Worm (Caenorhabditis elegans): ENCODE measurements around the gene nep-15.
A peak's percentile ranks its signal among the peaks of the same experiment; 100 is the strongest.
"Not testable (repeated sequence)": the region's sequence is repeated elsewhere in the genome, so short reads cannot be mapped to it uniquely, and the experiment has no call there.

Gene nep-15

DNA sequence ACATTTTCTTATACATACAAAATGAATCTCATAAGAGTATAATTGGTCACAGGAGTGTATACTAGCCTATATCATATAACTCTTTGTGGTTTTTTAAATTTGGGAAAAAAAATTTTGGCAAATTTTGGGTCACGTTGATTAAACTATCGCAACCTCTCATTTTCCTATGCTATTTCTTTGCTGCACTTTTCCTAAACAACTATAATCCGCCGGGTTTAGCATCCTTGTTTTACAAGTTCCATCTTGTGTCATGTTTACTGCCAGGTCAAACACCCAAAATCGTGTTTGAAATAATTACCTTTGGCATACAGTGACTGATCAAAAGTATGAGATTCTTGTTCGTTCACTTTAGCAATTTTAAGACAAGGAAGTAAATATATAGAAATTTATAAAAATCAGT, 36.3 kb downstream of the nep-15 start, which contains the start of gene sulp-3:
Gene sulp-3 (minus strand): TSS at position 101 of the 400 bp plus-strand sequence.
- TF ChIP-seq unc-86 (tag; optimal IDR thresholded peaks at IDR 0.05) (no peak), lir-3 (tag; optimal IDR thresholded peaks at IDR 0.05; ENCODE audit: poor library complexity) (no peak), C04F5.9 (tag; optimal IDR thresholded peaks at IDR 0.05) (no peak)

DNA sequence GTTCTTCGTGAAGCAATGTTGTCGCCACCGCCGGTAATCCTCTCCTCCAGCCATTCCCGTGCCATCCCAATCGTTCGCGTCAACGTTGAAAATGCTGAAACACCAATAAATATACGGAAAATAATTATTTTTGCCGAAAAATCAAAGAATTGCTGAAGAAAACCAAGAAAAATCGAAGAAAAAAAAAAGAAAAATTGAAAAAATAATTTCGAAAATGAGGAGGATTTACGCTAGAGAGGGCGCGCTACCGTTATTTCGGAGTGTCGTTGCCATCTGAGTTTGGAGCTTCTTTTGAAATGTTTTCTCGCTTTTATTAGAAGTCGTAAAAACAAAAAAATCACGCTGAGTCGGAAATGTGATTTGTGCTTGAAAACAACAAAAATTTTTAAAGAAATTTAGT, 38.7 kb downstream of the nep-15 start, which contains the start of gene F08F1.9:
Gene F08F1.9 (minus strand): TSS at position 101 of the 400 bp plus-strand sequence.
- not testable (repeated sequence) for TF ChIP-seq skn-1, unc-30, lin-15B (tag; optimal IDR thresholded peaks at IDR 0.05)

DNA sequence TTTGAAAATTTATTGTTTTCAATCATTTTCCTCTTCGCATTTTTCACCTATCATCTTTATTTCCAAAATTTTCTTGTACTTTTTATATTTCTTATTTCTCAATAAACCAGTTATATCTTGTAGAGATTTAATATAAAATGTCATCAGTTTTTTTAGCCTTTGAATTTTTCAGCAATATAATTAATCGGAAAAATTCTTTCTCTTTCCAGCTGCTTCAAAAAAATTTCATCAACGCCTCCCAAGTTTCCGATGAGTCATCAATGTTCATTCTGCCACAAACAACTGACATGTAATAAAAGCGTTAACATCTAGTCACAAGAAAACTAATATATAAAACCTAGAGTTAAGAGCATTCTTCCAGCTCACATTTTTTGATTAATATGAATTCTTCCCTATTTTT, 41.1 kb downstream of the nep-15 start, which contains the start of gene F08F1.4:
Gene F08F1.4 (plus strand): TSS at position 301 of the 400 bp plus-strand sequence.
- no peak for TF ChIP-seq unc-86 (tag; optimal IDR thresholded peaks at IDR 0.05)
- TF ChIP-seq snu-23 (GFP tag; optimal IDR thresholded peaks at IDR 0.05): no peak
- TF ChIP-seq fkh-4 (tag; optimal IDR thresholded peaks at IDR 0.05; ENCODE audit: borderline replicate concordance): no peak
- no peak for TF ChIP-seq nhr-90 (tag; optimal IDR thresholded peaks at IDR 0.05; ENCODE audit: poor library complexity)
- TF ChIP-seq jun-1 (tag; optimal IDR thresholded peaks at IDR 0.05): no peak
- no peak for TF ChIP-seq lin-35 (GFP tag; optimal IDR thresholded peaks at IDR 0.05)
- no peak for TF ChIP-seq elt-3 (tag; optimal IDR thresholded peaks at IDR 0.05)
- no peak for TF ChIP-seq zag-1 (tag; optimal IDR thresholded peaks at IDR 0.05)
- no peak for TF ChIP-seq ceh-63 (GFP tag; optimal IDR thresholded peaks at IDR 0.05)
- no peak for TF ChIP-seq nhr-11 (tag; optimal IDR thresholded peaks at IDR 0.05)
- TF ChIP-seq tlp-1 (tag; optimal IDR thresholded peaks at IDR 0.05): no peak
- TF ChIP-seq egl-27 (tag; optimal IDR thresholded peaks at IDR 0.05): no peak
- no peak for TF ChIP-seq unc-30 (tag; optimal IDR thresholded peaks at IDR 0.05)
- no peak for TF ChIP-seq ama-1 (optimal IDR thresholded peaks at IDR 0.05)

DNA sequence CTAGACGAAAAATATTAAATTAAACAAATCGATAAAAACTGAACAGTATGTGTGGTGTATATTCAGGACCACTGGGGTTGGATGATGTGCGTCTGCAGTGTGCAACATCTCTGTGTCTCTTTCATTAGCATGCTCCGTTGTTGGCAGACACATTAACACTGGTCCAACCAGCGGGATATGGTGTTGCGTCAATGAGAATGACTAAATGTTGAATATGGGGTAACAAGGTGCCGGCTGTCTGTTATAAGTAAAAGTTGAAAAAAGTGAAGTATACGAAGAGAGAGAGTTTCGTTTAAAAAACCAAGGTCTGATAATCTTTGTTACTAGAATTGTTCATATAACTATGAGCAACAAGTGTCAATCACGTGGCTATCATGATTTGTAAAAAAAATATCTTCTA, 44.8 kb downstream of the nep-15 start, which contains the start of gene ced-8:
Gene ced-8 (minus strand): TSS at position 101 of the 400 bp plus-strand sequence.
- TF ChIP-seq ama-1 (optimal IDR thresholded peaks at IDR 0.05): no peak
- TF ChIP-seq unc-62 (GFP tag; optimal IDR thresholded peaks at IDR 0.05): no peak
- TF ChIP-seq lin-35 (GFP tag; optimal IDR thresholded peaks at IDR 0.05): no peak
- no peak for TF ChIP-seq xbp-1 (tag; optimal IDR thresholded peaks at IDR 0.05)

DNA sequence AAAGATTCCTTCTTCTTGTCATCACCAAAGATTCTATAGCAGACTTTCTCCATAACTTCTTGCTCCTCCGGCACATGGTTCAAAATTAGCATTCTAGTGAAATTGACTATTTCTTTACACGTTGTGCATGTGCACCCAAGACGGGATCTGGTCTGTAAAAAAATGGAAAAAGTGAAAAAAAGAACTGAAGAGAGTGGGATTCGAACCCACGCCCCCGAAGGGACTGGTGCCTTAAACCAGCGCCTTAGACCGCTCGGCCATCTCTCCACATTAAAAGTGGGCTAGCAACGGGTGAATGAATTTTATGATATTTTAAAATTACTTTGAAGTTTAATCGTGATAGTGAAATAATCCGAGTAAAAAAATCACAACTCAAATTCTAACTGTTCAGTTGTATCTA, 45.7 kb downstream of the nep-15 start:
- TF ChIP-seq efl-1 (optimal IDR thresholded peaks at IDR 0.05) (no peak), efl-1 (GFP tag; optimal IDR thresholded peaks at IDR 0.05 in 1 of 2) (peak in 1 of 2 experiments; percentile 17), mab-9 (GFP tag; IDR thresholded peaks at IDR 0.05) (no peak), lin-35 (GFP tag; optimal IDR thresholded peaks at IDR 0.05) (peak in 1 of 2 experiments; percentile 7), vab-15 (tag; optimal IDR thresholded peaks at IDR 0.05) (no peak), nhr-85 (tag) (peak; percentile 24)

DNA sequence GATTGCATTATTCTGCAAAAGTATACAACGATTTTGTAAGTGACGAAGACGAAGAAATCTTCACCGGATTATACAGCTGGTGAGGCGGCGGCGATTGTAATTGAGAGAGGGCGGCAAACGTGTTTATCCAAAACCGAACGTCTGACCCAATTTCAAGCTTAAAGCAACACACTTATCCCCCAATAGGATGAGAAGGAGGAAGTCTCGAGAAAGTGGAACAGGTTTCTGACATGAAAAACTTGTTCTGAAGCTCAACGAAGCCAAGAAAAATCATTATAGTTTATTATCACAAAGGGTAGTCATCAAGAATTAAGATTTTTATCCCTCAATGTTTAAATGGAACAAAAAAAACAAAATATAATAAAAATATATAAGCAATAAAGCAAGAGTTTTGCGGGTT, 46.4 kb downstream of the nep-15 start, which contains the start of gene spp-13:
Gene spp-13 (minus strand): TSS at position 143 of the 400 bp plus-strand sequence.
- TF ChIP-seq nhr-11 (tag; optimal IDR thresholded peaks at IDR 0.05): no peak
- peak; percentile 56 for TF ChIP-seq blmp-1 (tag; optimal IDR thresholded peaks at IDR 0.05)

DNA sequence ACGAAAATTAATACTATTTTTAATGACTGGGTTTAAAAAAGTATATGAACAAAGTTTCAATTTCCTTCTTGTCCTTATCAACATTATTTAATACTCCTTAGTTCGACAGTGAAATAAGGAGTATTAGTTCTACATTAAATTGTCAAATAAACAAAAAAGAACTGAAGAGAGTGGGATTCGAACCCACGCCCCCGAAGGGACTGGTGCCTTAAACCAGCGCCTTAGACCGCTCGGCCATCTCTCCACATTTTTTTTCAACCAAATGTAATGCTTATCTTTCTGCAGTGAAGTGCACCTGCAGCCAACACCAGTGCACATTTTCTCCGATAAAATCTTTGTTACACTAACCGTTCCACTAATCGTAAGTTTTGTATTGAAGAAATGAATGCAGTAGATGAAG, 47.2 kb downstream of the nep-15 start:
- TF ChIP-seq dsc-1 (tag; optimal IDR thresholded peaks at IDR 0.05) (no peak), grh-1 (GFP tag; IDR thresholded peaks at IDR 0.05) (no peak), nhr-237 (tag; optimal IDR thresholded peaks at IDR 0.05) (no peak), xbp-1 (tag; optimal IDR thresholded peaks at IDR 0.05) (no peak), dpl-1 (GFP tag; optimal IDR thresholded peaks at IDR 0.05) (no peak), mef-2 (tag; optimal IDR thresholded peaks at IDR 0.05) (no peak), nhr-90 (tag; optimal IDR thresholded peaks at IDR 0.05; ENCODE audit: poor library complexity) (no peak), nhr-85 (tag) (peak; percentile 62), hlh-17 (GFP tag; optimal IDR thresholded peaks at IDR 0.05; ENCODE audit: borderline replicate concordance) (no peak), efl-1 (optimal IDR thresholded peaks at IDR 0.05) (no peak), efl-1 (GFP tag; optimal IDR thresholded peaks at IDR 0.05 in 1 of 2) (no peak), nhr-11 (tag; optimal IDR thresholded peaks at IDR 0.05) (no peak), aly-2 (tag; optimal IDR thresholded peaks at IDR 0.05) (no peak), mab-9 (GFP tag; IDR thresholded peaks at IDR 0.05) (no peak), lin-13 (GFP tag; optimal IDR thresholded peaks at IDR 0.05) (no peak), nhr-20 (tag; optimal IDR thresholded peaks at IDR 0.05) (peak; percentile 10), fkh-4 (tag; optimal IDR thresholded peaks at IDR 0.05; ENCODE audit: borderline replicate concordance) (no peak), nhr-71 (tag; optimal IDR thresholded peaks at IDR 0.05) (peak; percentile 2), lin-35 (GFP tag; optimal IDR thresholded peaks at IDR 0.05) (peak in 1 of 2 experiments; percentile 26), rnt-1 (tag; optimal IDR thresholded peaks at IDR 0.05) (peak; percentile 7), lir-3 (tag; optimal IDR thresholded peaks at IDR 0.05; ENCODE audit: poor library complexity) (peak; percentile 17)
